Fruit fly (Drosophila melanogaster): ENCODE data around the gene UGP.
A peak's percentile ranks its signal among the peaks of the same experiment; 100 is the strongest.

Gene UGP

DNA sequence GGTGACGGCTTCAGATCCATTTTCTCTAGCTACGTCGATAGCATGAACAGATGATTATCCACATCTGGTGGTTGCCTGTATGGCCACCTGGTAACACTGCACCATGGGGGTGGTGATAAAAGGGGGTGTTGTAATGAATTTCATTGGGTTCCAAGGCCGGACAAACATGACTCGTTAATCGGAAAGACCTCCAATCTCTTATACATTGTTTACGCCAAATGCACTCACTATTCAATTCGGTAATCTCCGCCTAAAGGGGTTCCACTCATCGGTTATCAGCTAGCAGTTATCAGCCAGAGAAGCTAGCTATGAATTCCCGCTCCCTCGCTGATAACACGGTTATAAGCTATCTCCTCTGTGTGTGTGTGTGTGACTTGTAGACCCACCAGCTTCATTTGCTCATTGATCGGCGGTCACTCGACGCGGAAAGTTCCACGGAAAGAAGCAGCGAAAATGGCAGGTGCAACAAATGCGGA, 1.5 kb upstream of the UGP start, which contains the start of gene Pdxk (continued):
- peak; percentile 3 for TF ChIP-seq net (GFP tag; optimal IDR thresholded peaks at IDR 0.05)
- TF ChIP-seq pdm3 (GFP tag; optimal IDR thresholded peaks at IDR 0.05) = no peak
- peak; percentile 39 for TF ChIP-seq CG16779 (tag; optimal IDR thresholded peaks at IDR 0.05)
- TF ChIP-seq CG8632 (GFP tag; optimal IDR thresholded peaks at IDR 0.05) = no peak
- TF ChIP-seq CG15336 (GFP tag; IDR thresholded peaks at IDR 0.05) = no peak
- no peak for TF ChIP-seq CG6808 (GFP tag; optimal IDR thresholded peaks at IDR 0.05)
- peak; percentile 2 for TF ChIP-seq CG1621 (tag; optimal IDR thresholded peaks at IDR 0.05)
- TF ChIP-seq CG10669 (GFP tag; optimal IDR thresholded peaks at IDR 0.05) = peak; percentile 71
- no peak for TF ChIP-seq eg (GFP tag; IDR thresholded peaks at IDR 0.05)
- TF ChIP-seq CG6163 (GFP tag; IDR thresholded peaks at IDR 0.05) = no peak; the same call in 2 of the 3 replicates

DNA sequence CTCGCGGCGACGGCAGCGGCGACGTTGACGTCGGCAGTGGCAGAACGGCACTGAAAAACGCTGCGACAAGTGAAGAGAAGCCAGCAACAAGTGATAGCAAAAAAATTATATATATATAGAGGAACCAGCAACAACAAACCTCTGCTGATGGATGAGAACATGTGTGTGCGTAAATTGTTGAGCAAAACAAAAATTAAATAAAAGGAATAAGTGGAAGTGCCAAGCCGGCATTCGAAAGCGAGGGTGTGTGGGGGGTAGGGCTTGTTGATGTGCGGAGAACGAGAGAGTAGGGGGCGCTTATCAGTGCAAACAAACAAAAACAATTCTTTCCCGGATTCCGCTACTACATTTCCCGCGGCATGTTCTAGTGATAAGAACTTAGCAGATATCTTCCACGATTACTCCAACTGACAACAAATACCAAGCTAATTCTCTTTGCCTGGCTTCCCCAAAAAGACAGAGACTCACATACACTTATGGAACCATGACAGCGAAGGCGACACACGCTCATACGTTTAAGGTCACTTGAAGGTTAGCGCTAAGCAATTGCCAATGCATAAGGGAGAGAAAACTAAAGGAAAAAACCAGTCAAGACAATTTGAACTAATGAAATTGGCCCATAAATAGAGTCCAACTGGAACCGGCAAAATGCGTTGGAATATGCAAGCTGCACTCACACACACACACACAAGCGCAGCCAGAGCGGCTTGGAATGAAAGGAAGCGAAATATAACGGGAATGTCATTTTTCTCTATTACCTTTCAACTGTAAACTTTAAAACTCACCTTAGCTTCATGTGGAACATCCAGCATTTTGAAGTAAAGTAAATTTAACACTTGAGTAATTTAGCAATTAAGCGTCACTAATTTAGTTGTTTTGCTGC, 664 bp downstream of the UGP start:
- TF ChIP-seq net (GFP tag; optimal IDR thresholded peaks at IDR 0.05) = peak; percentile 34
- TF ChIP-seq dsx (GFP tag; optimal IDR thresholded peaks at IDR 0.05; ENCODE audit: poor library complexity, severe bottlenecking) = peak; percentile 52
- no peak for TF ChIP-seq CG32006 (GFP tag; optimal IDR thresholded peaks at IDR 0.05)
- no peak for TF ChIP-seq CG31627 (GFP tag; optimal IDR thresholded peaks at IDR 0.05)
- TF ChIP-seq eg (GFP tag; IDR thresholded peaks at IDR 0.05) = no peak
- TF ChIP-seq lz (GFP tag; optimal IDR thresholded peaks at IDR 0.05) = no peak
- no peak for TF ChIP-seq CG8632 (GFP tag; optimal IDR thresholded peaks at IDR 0.05)
- no peak for TF ChIP-seq CG34406 (GFP tag; optimal IDR thresholded peaks at IDR 0.05)
- TF ChIP-seq fkh (GFP tag; optimal IDR thresholded peaks at IDR 0.05) = peak; percentile 89
- TF ChIP-seq Met (GFP tag; optimal IDR thresholded peaks at IDR 0.05) = no peak
- no peak for TF ChIP-seq salr (GFP tag; optimal IDR thresholded peaks at IDR 0.05)
- TF ChIP-seq svp (GFP tag) = peak; percentile 86
- TF ChIP-seq Hr38 (GFP tag; optimal IDR thresholded peaks at IDR 0.05) = no peak
- peak; percentile 9 for TF ChIP-seq vri (GFP tag; optimal IDR thresholded peaks at IDR 0.05)
- TF ChIP-seq Sox102F (GFP tag; optimal IDR thresholded peaks at IDR 0.05) = no peak
- TF ChIP-seq Hr4 (GFP tag; optimal IDR thresholded peaks at IDR 0.05) = no peak
- no peak for TF ChIP-seq OdsH (GFP tag; optimal IDR thresholded peaks at IDR 0.05)
- TF ChIP-seq Gug (GFP tag; IDR thresholded peaks at IDR 0.05) = no peak
- no peak for TF ChIP-seq fd85E (GFP tag; optimal IDR thresholded peaks at IDR 0.05)
- TF ChIP-seq CG11762 (GFP tag; optimal IDR thresholded peaks at IDR 0.05; ENCODE audit: insufficient read depth) = no peak
- TF ChIP-seq cyc (GFP tag; optimal IDR thresholded peaks at IDR 0.05) = no peak
- no peak for TF ChIP-seq dac (GFP tag; optimal IDR thresholded peaks at IDR 0.05)
- no peak for TF ChIP-seq CG7368 (GFP tag; optimal IDR thresholded peaks at IDR 0.05)
- no peak for TF ChIP-seq esn (GFP tag; optimal IDR thresholded peaks at IDR 0.05)
- TF ChIP-seq CG8319 (GFP tag; optimal IDR thresholded peaks at IDR 0.05) = no peak
- peak; percentile 74; the same call in 2 of the 3 replicates for TF ChIP-seq CG6163 (GFP tag; IDR thresholded peaks at IDR 0.05)
- TF ChIP-seq CG3032 (tag; optimal IDR thresholded peaks at IDR 0.05) = peak; percentile 53
- peak; percentile 6 for TF ChIP-seq Sox14 (GFP tag; optimal IDR thresholded peaks at IDR 0.05)
- TF ChIP-seq Blimp-1 (GFP tag; optimal IDR thresholded peaks at IDR 0.05) = no peak
- peak; percentile 10 for TF ChIP-seq CG10669 (GFP tag; optimal IDR thresholded peaks at IDR 0.05)
- no peak for TF ChIP-seq CG4318 (GFP tag; optimal IDR thresholded peaks at IDR 0.05)
- peak; percentile 62 for TF ChIP-seq CG6808 (GFP tag; optimal IDR thresholded peaks at IDR 0.05)
- peak; percentile 20 for TF ChIP-seq CG10631 (GFP tag; optimal IDR thresholded peaks at IDR 0.05)
- TF ChIP-seq spab (GFP tag; optimal IDR thresholded peaks at IDR 0.05) = peak; percentile 45
- peak; percentile 83 for TF ChIP-seq CG16779 (tag; optimal IDR thresholded peaks at IDR 0.05)
- no peak; the same call in 2 of the 3 replicates for TF ChIP-seq CG8119 (GFP tag; IDR thresholded peaks at IDR 0.05)
- TF ChIP-seq CG1621 (tag; optimal IDR thresholded peaks at IDR 0.05) = peak; percentile 50
- no peak for TF ChIP-seq Sox15 (GFP tag; optimal IDR thresholded peaks at IDR 0.05)
- no peak for TF ChIP-seq CG11294 (GFP tag; IDR thresholded peaks at IDR 0.05)
- no peak for TF ChIP-seq Lpt (GFP tag; optimal IDR thresholded peaks at IDR 0.05)
- no peak for TF ChIP-seq achi (GFP tag; optimal IDR thresholded peaks at IDR 0.05)
- TF ChIP-seq ss (GFP tag; optimal IDR thresholded peaks at IDR 0.05) = peak; percentile 48 to 77
- TF ChIP-seq pdm3 (GFP tag; optimal IDR thresholded peaks at IDR 0.05) = no peak
- TF ChIP-seq CG15336 (GFP tag; IDR thresholded peaks at IDR 0.05) = 0 out of 2 replicates have a peak, but pooled peaks have one; percentile 20
- TF ChIP-seq fd59A (GFP tag; optimal IDR thresholded peaks at IDR 0.05) = no peak

All from whole organism, prepupa.